Fruit fly (Drosophila melanogaster) whole organism, embryonic: ENCODE data around the gene CG15252.

Experiments
- Deaf1 ChIP-seq: fragments of 200-800 bp; optimal IDR thresholded peaks from 3 replicates; lab custom pipeline; 2019; ENCODE audit warnings: missing biosample characterization, mild to moderate bottlenecking, missing genetic modification characterization, moderate library complexity
- Drgx ChIP-seq: fragments of 200-800 bp; sonication (Bioruptor generic); IDR thresholded peaks from 2 replicates; pipeline ENCODE4 v1.3.6; 2022; ENCODE audit warnings: missing biosample characterization, missing genetic modification characterization
- grn ChIP-seq: fragments of 200-800 bp; sonication (Bioruptor generic); optimal IDR thresholded peaks from 3 replicates; lab custom pipeline; 2017; ENCODE audit warnings: missing biosample characterization, missing genetic modification characterization

Gene CG15252

dm6 chrX:9930882-9931281 is 49.5 kb downstream of the CG15252 start, which contains the start of gene Idgf4 (continued):
- TF ChIP-seq Deaf1 (tag; lab: Kevin White, UChicago) = peak; percentile 16
- peak; percentile 16 for TF ChIP-seq grn (GFP tag; lab: Kevin White, UChicago)
- TF ChIP-seq Drgx = peak; percentile 41; the same call in 1 of the 2 replicates
